Fruit fly (Drosophila melanogaster) whole organism: Measurements from ENCODE around the gene CG13676.

Experiments
- CG8478 ChIP-seq: fragments of >200 bp; optimal IDR thresholded peaks from 2 replicates; lab custom pipeline; 2018; ENCODE audit warnings: inconsistent platforms
- Dll ChIP-seq: fragments of >200 bp; optimal IDR thresholded peaks from 2 replicates; lab custom pipeline; 2017
- EcR ChIP-seq, 2 experiments: fragments of >200 bp; optimal IDR thresholded peaks; 2 replicates each; lab custom pipeline; 2017; ENCODE audit warnings: missing biosample characterization in 2 of 2, missing genetic modification characterization in 2 of 2, missing genetic modification reagents in 2 of 2
- pan ChIP-seq: fragments of >200 bp; optimal IDR thresholded peaks from 2 replicates; lab custom pipeline; 2017
- psq ChIP-seq: fragments of >200 bp; optimal IDR thresholded peaks from 2 replicates; lab custom pipeline; 2017
- usp ChIP-seq: fragments of >200 bp; optimal IDR thresholded peaks from 2 replicates; lab custom pipeline; 2017; ENCODE audit warnings: missing biosample characterization, missing genetic modification characterization, mixed read lengths

Gene CG13676

dm6 chr3L:8177795-8178564 lies 26.4 kb upstream of the CG13676 start, which contains the start of gene Nmt:
Gene Nmt, minus strand, starts transcription at chr3L:8178429.
- TF ChIP-seq EcR (GFP tag; optimal IDR thresholded peaks at IDR 0.05; lab: Kevin White, UChicago), result no peak
- TF ChIP-seq psq (lab: Kevin White, UChicago), result no peak

dm6 chr3L:8175818-8176217 lies 24.2 kb upstream of the CG13676 start, which contains the start of gene RecQ4:
Gene RecQ4, minus strand, starts transcription at chr3L:8175978.
- TF ChIP-seq EcR (GFP tag; optimal IDR thresholded peaks at IDR 0.05; lab: Kevin White, UChicago) (no peak), pan (no peak), usp (no peak), CG8478 (no peak), Dll (lab: Kevin White, UChicago) (no peak), psq (lab: Kevin White, UChicago) (no peak)

- TF ChIP-seq EcR (GFP tag; optimal IDR thresholded peaks at IDR 0.05; lab: Kevin White, UChicago) (no peak), Dll (lab: Kevin White, UChicago) (no peak), pan (no peak), CG8478 (no peak), psq (lab: Kevin White, UChicago) (no peak), usp (no peak)
Measured at dm6 chr3L:8165436-8165835, 13.8 kb upstream of the CG13676 start, which contains the start of gene CG13675. Gene CG13675, minus strand, starts transcription at chr3L:8165518.

dm6 chr3L:8159724-8160422 lies 8.3 kb upstream of the CG13676 start, which contains the start of gene CG43886:
Gene CG43886, minus strand, starts transcription at chr3L:8159774.
- TF ChIP-seq Dll (lab: Kevin White, UChicago) (no peak), CG8478 (no peak), EcR (GFP tag; optimal IDR thresholded peaks at IDR 0.05; lab: Kevin White, UChicago) (no peak), usp (no peak), pan (no peak), psq (lab: Kevin White, UChicago) (no peak)

- no peak for TF ChIP-seq CG8478
- no peak for TF ChIP-seq Dll (lab: Kevin White, UChicago)
- no peak for TF ChIP-seq usp
Measured at dm6 chr3L:8158715-8159380, 7.2 kb upstream of the CG13676 start, which contains the start of gene CG42445. Gene CG42445, minus strand, starts transcription at chr3L:8158900.

- TF ChIP-seq Dll (lab: Kevin White, UChicago) (no peak), EcR (GFP tag; optimal IDR thresholded peaks at IDR 0.05; lab: Kevin White, UChicago) (no peak)
Measured at dm6 chr3L:8157079-8157478, 5.5 kb upstream of the CG13676 start.

dm6 chr3L:8156199-8156598 lies 4.6 kb upstream of the CG13676 start:
- no peak for TF ChIP-seq EcR (GFP tag; optimal IDR thresholded peaks at IDR 0.05; lab: Kevin White, UChicago)
- TF ChIP-seq pan, result no peak
- no peak for TF ChIP-seq psq (lab: Kevin White, UChicago)
- no peak for TF ChIP-seq Dll (lab: Kevin White, UChicago)
- no peak for TF ChIP-seq CG8478

dm6 chr3L:8155324-8155723 lies 3.7 kb upstream of the CG13676 start:
- TF ChIP-seq Dll (lab: Kevin White, UChicago) (no peak), psq (lab: Kevin White, UChicago) (no peak), pan (no peak), CG8478 (no peak), usp (no peak), EcR (GFP tag; optimal IDR thresholded peaks at IDR 0.05; lab: Kevin White, UChicago) (no peak)

dm6 chr3L:8154544-8154943 lies 2.9 kb upstream of the CG13676 start:
- TF ChIP-seq CG8478, result no peak
- no peak for TF ChIP-seq psq (lab: Kevin White, UChicago)
- TF ChIP-seq usp, result no peak
- TF ChIP-seq Dll (lab: Kevin White, UChicago), result no peak
- no peak for TF ChIP-seq pan
- TF ChIP-seq EcR (GFP tag; optimal IDR thresholded peaks at IDR 0.05; lab: Kevin White, UChicago), result no peak

- TF ChIP-seq pan, result no peak
- TF ChIP-seq usp, result no peak
- TF ChIP-seq CG8478, result no peak
- no peak for TF ChIP-seq EcR (GFP tag; optimal IDR thresholded peaks at IDR 0.05; lab: Kevin White, UChicago)
- TF ChIP-seq Dll (lab: Kevin White, UChicago), result no peak
- no peak for TF ChIP-seq psq (lab: Kevin White, UChicago)
Measured at dm6 chr3L:8153206-8153996, 1.8 kb upstream of the CG13676 start.

- no peak for TF ChIP-seq usp
- no peak for TF ChIP-seq CG8478
- TF ChIP-seq EcR (GFP tag; optimal IDR thresholded peaks at IDR 0.05; lab: Kevin White, UChicago), result no peak
- no peak for TF ChIP-seq pan
- no peak for TF ChIP-seq Dll (lab: Kevin White, UChicago)
- TF ChIP-seq psq (lab: Kevin White, UChicago), result no peak
Measured at dm6 chr3L:8150812-8151211, 801 bp downstream of the CG13676 start.

- no peak for TF ChIP-seq CG8478
- no peak for TF ChIP-seq usp
Measured at dm6 chr3L:8150284-8150683, 1.3 kb downstream of the CG13676 start.
